Worm (Caenorhabditis elegans) whole organism, L3 larva: Measurements from ENCODE around the gene sec-6.

Experiments used
- R02D3.7 ChIP-seq: fragments of 150-350 bp; optimal IDR thresholded peaks from 2 replicates; lab custom pipeline; 2014; ENCODE audit warnings: missing biosample characterization, missing genetic modification characterization
- elt-3 ChIP-seq, 3 experiments: fragments of 150-350 bp in 1 of 3; sonication (generic microtip) in 2 of 3; optimal IDR thresholded peaks; 2 replicates in 2 of 3; 4 replicates in 1 of 3; lab custom pipeline; 2014 to 2017; ENCODE audit warnings: missing biosample characterization in 3 of 3, missing genetic modification characterization in 3 of 3
- eor-1 ChIP-seq, 2 experiments: fragments of 150-350 bp; optimal IDR thresholded peaks; 2 replicates each; lab custom pipeline; 2014 to 2018; ENCODE audit warnings: missing biosample characterization in 2 of 2, missing genetic modification characterization in 2 of 2
- fkh-2 ChIP-seq: fragments of 150-350 bp; optimal IDR thresholded peaks from 2 replicates; lab custom pipeline; 2014; ENCODE audit warnings: missing biosample characterization, missing genetic modification reagents, missing genetic modification characterization
- lin-15B ChIP-seq: fragments of 150-350 bp; optimal IDR thresholded peaks from 2 replicates; lab custom pipeline; 2014; ENCODE audit warnings: missing biosample characterization, missing genetic modification characterization
- nfya-1 ChIP-seq: sonication (generic microtip); optimal IDR thresholded peaks from 2 replicates; lab custom pipeline; 2017; ENCODE audit warnings: missing genetic modification characterization, mild to moderate bottlenecking, missing compliant biosample characterization, antibody characterized with exemption, moderate library complexity; ENCODE audit not compliant: insufficient read depth
- nhr-11 ChIP-seq: fragments of 150-350 bp; optimal IDR thresholded peaks from 2 replicates; lab custom pipeline; 2014; ENCODE audit warnings: missing biosample characterization, missing genetic modification characterization
- nhr-25 ChIP-seq: sonication (generic microtip); optimal IDR thresholded peaks from 2 replicates; lab custom pipeline; 2017; ENCODE audit warnings: missing biosample characterization, missing genetic modification characterization
- sea-2 ChIP-seq: fragments of 150-350 bp; sonication (generic microtip); optimal IDR thresholded peaks from 4 replicates; lab custom pipeline; 2014; ENCODE audit warnings: missing biosample characterization, missing genetic modification reagents, missing genetic modification characterization
- unc-39 ChIP-seq: sonication (generic microtip); optimal IDR thresholded peaks from 4 replicates; lab custom pipeline; 2017; ENCODE audit warnings: missing biosample characterization, missing genetic modification characterization
- unc-62 ChIP-seq: fragments of 150-350 bp; sonication (generic microtip); optimal IDR thresholded peaks from 4 replicates; lab custom pipeline; 2014; ENCODE audit warnings: missing biosample characterization, missing genetic modification reagents, missing genetic modification characterization

DNA sequence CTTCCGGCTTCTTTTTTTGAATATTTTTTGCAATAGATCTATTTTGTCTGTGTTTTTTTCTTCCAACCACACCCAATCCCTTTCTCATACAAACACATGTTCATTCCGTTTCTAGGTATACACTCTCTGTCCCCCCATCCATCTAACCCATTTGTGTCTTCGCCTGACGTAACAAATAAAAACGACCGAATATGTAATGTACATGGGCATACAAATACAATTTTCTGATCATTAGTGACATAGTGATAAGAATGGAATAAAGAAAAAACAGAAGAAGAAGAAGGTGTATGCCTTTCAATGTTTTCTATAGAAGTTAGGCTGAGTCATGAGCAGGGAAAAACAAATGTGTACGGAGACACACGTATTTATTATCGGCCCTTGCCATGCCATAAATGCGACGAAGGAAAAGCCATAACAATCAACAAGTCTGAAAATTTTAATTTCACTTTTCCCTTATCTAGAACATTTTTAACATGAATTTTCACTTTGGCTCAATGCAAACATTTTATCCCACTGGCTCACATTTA lies 25.6 kb upstream of the sec-6 start:
- TF ChIP-seq unc-62 (GFP tag; lab: Kevin White, UChicago) (no peak), fkh-2 (tag; lab: Kevin White, UChicago) (no peak), nfya-1 (no peak), eor-1 (tag; optimal IDR thresholded peaks at IDR 0.05; lab: Kevin White, UChicago) (no peak), R02D3.7 (tag; lab: Kevin White, UChicago) (no peak), lin-15B (no peak), unc-39 (tag; lab: Kevin White, UChicago) (no peak), sea-2 (no peak), elt-3 (tag; optimal IDR thresholded peaks at IDR 0.05; lab: Kevin White, UChicago) (no peak), nhr-11 (no peak), nhr-25 (tag; lab: Kevin White, UChicago) (no peak)
